Worm (Caenorhabditis elegans) whole organism, early embryonic: ENCODE results near the gene idpa-2.

Experiments
- B0310.2 ChIP-seq: sonication (generic microtip); optimal IDR thresholded peaks from 2 replicates; lab custom pipeline; 2016; ENCODE audit warnings: mild to moderate bottlenecking, missing genetic modification characterization, missing compliant biosample characterization
- F13C5.2 ChIP-seq: sonication (generic microtip); optimal IDR thresholded peaks from 2 replicates; lab custom pipeline; 2017; ENCODE audit warnings: mild to moderate bottlenecking, missing genetic modification characterization, inconsistent platforms, missing compliant biosample characterization
- aly-1 ChIP-seq: sonication (generic microtip); optimal IDR thresholded peaks from 2 replicates; lab custom pipeline; 2016; ENCODE audit warnings: missing genetic modification characterization, missing compliant biosample characterization
- ama-1 ChIP-seq: fragments of 150-350 bp; optimal IDR thresholded peaks from 2 replicates; lab custom pipeline; 2014
- ceh-13 ChIP-seq: fragments of 200-800 bp; sonication (Bioruptor generic); optimal IDR thresholded peaks from 2 replicates; lab custom pipeline; 2018; ENCODE audit warnings: mild to moderate bottlenecking, missing genetic modification characterization, missing compliant biosample characterization
- ceh-36 ChIP-seq: sonication (generic microtip); optimal IDR thresholded peaks from 2 replicates; lab custom pipeline; 2016; ENCODE audit warnings: missing genetic modification characterization, inconsistent platforms, missing compliant biosample characterization
- ets-7 ChIP-seq: sonication (generic microtip); optimal IDR thresholded peaks from 2 replicates; lab custom pipeline; 2016; ENCODE audit warnings: missing genotype, missing genetic modification characterization, missing compliant biosample characterization
- flt-1 ChIP-seq: fragments of 200-800 bp; sonication (Bioruptor generic); IDR thresholded peaks from 2 replicates; pipeline ENCODE4 v1.3.6; 2022; ENCODE audit warnings: missing genetic modification characterization, missing compliant biosample characterization
- hmbx-1 ChIP-seq: sonication (generic microtip); optimal IDR thresholded peaks from 2 replicates; lab custom pipeline; 2016; ENCODE audit warnings: mild to moderate bottlenecking, missing genetic modification characterization, missing compliant biosample characterization
- hmg-4 ChIP-seq: fragments of 200-800 bp; sonication (Bioruptor generic); optimal IDR thresholded peaks from 2 replicates; lab custom pipeline; 2018; ENCODE audit warnings: mild to moderate bottlenecking, missing genetic modification characterization, missing compliant biosample characterization
- hnd-1 ChIP-seq: sonication (generic microtip); optimal IDR thresholded peaks from 2 replicates; lab custom pipeline; 2016; ENCODE audit warnings: missing genetic modification characterization, missing compliant biosample characterization
- pes-1 ChIP-seq: fragments of 200-800 bp; sonication (Bioruptor generic); IDR thresholded peaks from 2 replicates; pipeline ENCODE4 v1.3.6; 2022; ENCODE audit warnings: missing genetic modification reagents, missing genetic modification characterization, missing compliant biosample characterization
- scrt-1 ChIP-seq: fragments of 200-800 bp; sonication (Bioruptor generic); IDR thresholded peaks from 2 replicates; pipeline ENCODE4 v1.3.6; 2022; ENCODE audit warnings: missing genetic modification characterization, missing compliant biosample characterization
- sea-1 ChIP-seq: fragments of 200-800 bp; sonication (Bioruptor generic); conservative IDR thresholded peaks from 2 replicates; pipeline ENCODE4 v1.3.6; 2022; ENCODE audit warnings: missing genetic modification characterization, missing compliant biosample characterization
- tbx-11 ChIP-seq: fragments of 200-800 bp; sonication (Bioruptor generic); IDR thresholded peaks from 2 replicates; pipeline ENCODE4 v1.3.6; 2022; ENCODE audit warnings: missing genetic modification characterization, missing compliant biosample characterization
- tbx-37 ChIP-seq: fragments of 200-800 bp; sonication (Bioruptor generic); conservative IDR thresholded peaks from 2 replicates; pipeline ENCODE4 v1.3.6; 2022; ENCODE audit warnings: missing genetic modification reagents, missing genetic modification characterization, missing compliant biosample characterization
- tra-4 ChIP-seq: sonication (generic microtip); optimal IDR thresholded peaks from 2 replicates; lab custom pipeline; 2017; ENCODE audit warnings: missing genetic modification characterization, missing compliant biosample characterization

Gene idpa-2

ce11 chrII:8792640-8793039 is at the start of gene idpa-2:
Gene idpa-2, minus strand, starts transcription at chrII:8792740.
- TF ChIP-seq tra-4 (tag; lab: Kevin White, UChicago) (no peak), ceh-36 (tag; lab: Kevin White, UChicago) (no peak), hnd-1 (tag; lab: Kevin White, UChicago) (no peak), tbx-37 (GFP tag; lab: Robert Waterston, UW) (no peak), tbx-11 (no peak), hmbx-1 (tag; lab: Kevin White, UChicago) (no peak), hmg-4 (GFP tag; lab: Kevin White, UChicago) (no peak), ceh-13 (no peak), flt-1 (GFP tag; lab: Robert Waterston, UW) (no peak), sea-1 (GFP tag; lab: Robert Waterston, UW) (no peak), B0310.2 (tag; lab: Kevin White, UChicago) (no peak), pes-1 (GFP tag; lab: Robert Waterston, UW) (no peak), F13C5.2 (tag; lab: Kevin White, UChicago) (no peak), ama-1 (lab: Kevin White, UChicago) (no peak), ets-7 (tag; lab: Kevin White, UChicago) (no peak), aly-1 (no peak), scrt-1 (GFP tag; lab: Robert Waterston, UW) (no peak)

ce11 chrII:8839025-8839424 is 46.5 kb upstream of the idpa-2 start, which contains the start of gene F46C5.7:
Gene F46C5.7, plus strand, starts transcription at chrII:8839325.
- no peak for TF ChIP-seq ceh-13
- TF ChIP-seq tbx-11 = no peak
- TF ChIP-seq ceh-36 (tag; lab: Kevin White, UChicago) = no peak
- no peak for TF ChIP-seq sea-1 (GFP tag; lab: Robert Waterston, UW)
- TF ChIP-seq scrt-1 (GFP tag; lab: Robert Waterston, UW) = no peak
- TF ChIP-seq hnd-1 (tag; lab: Kevin White, UChicago) = no peak
- no peak for TF ChIP-seq hmbx-1 (tag; lab: Kevin White, UChicago)
- no peak for TF ChIP-seq aly-1
- no peak for TF ChIP-seq ets-7 (tag; lab: Kevin White, UChicago)
- no peak for TF ChIP-seq hmg-4 (GFP tag; lab: Kevin White, UChicago)
- no peak for TF ChIP-seq flt-1 (GFP tag; lab: Robert Waterston, UW)
- no peak for TF ChIP-seq tbx-37 (GFP tag; lab: Robert Waterston, UW)
- TF ChIP-seq tra-4 (tag; lab: Kevin White, UChicago) = no peak
- TF ChIP-seq F13C5.2 (tag; lab: Kevin White, UChicago) = no peak
- no peak for TF ChIP-seq ama-1 (lab: Kevin White, UChicago)
- no peak for TF ChIP-seq pes-1 (GFP tag; lab: Robert Waterston, UW)

ce11 chrII:8835857-8836256 is 43.3 kb upstream of the idpa-2 start, which contains the start of gene F46C5.4:
Gene F46C5.4, plus strand, starts transcription at chrII:8836078.
- no peak for TF ChIP-seq tbx-37 (GFP tag; lab: Robert Waterston, UW)
- no peak for TF ChIP-seq ets-7 (tag; lab: Kevin White, UChicago)
- TF ChIP-seq tbx-11 = no peak
- TF ChIP-seq ama-1 (lab: Kevin White, UChicago) = no peak
- TF ChIP-seq scrt-1 (GFP tag; lab: Robert Waterston, UW) = no peak
- TF ChIP-seq F13C5.2 (tag; lab: Kevin White, UChicago) = no peak
- no peak for TF ChIP-seq hmbx-1 (tag; lab: Kevin White, UChicago)
- TF ChIP-seq ceh-36 (tag; lab: Kevin White, UChicago) = no peak
- no peak for TF ChIP-seq flt-1 (GFP tag; lab: Robert Waterston, UW)
- TF ChIP-seq sea-1 (GFP tag; lab: Robert Waterston, UW) = no peak
- TF ChIP-seq tra-4 (tag; lab: Kevin White, UChicago) = no peak
- no peak for TF ChIP-seq hmg-4 (GFP tag; lab: Kevin White, UChicago)
- no peak for TF ChIP-seq hnd-1 (tag; lab: Kevin White, UChicago)

- TF ChIP-seq tbx-11 = no peak
- TF ChIP-seq aly-1 = no peak
- TF ChIP-seq flt-1 (GFP tag; lab: Robert Waterston, UW) = no peak
- no peak for TF ChIP-seq tra-4 (tag; lab: Kevin White, UChicago)
- TF ChIP-seq B0310.2 (tag; lab: Kevin White, UChicago) = no peak
- TF ChIP-seq sea-1 (GFP tag; lab: Robert Waterston, UW) = no peak
Measured at ce11 chrII:8832941-8833340, 40.4 kb upstream of the idpa-2 start.

ce11 chrII:8830917-8831316 is 38.4 kb upstream of the idpa-2 start:
- TF ChIP-seq ceh-13 (no peak), ama-1 (lab: Kevin White, UChicago) (no peak), ets-7 (tag; lab: Kevin White, UChicago) (no peak), aly-1 (no peak), F13C5.2 (tag; lab: Kevin White, UChicago) (no peak), hmbx-1 (tag; lab: Kevin White, UChicago) (no peak), flt-1 (GFP tag; lab: Robert Waterston, UW) (no peak), hmg-4 (GFP tag; lab: Kevin White, UChicago) (no peak), tra-4 (tag; lab: Kevin White, UChicago) (no peak), pes-1 (GFP tag; lab: Robert Waterston, UW) (no peak), tbx-37 (GFP tag; lab: Robert Waterston, UW) (no peak), tbx-11 (no peak), sea-1 (GFP tag; lab: Robert Waterston, UW) (no peak), scrt-1 (GFP tag; lab: Robert Waterston, UW) (no peak), ceh-36 (tag; lab: Kevin White, UChicago) (no peak), B0310.2 (tag; lab: Kevin White, UChicago) (no peak)

- no peak for TF ChIP-seq tra-4 (tag; lab: Kevin White, UChicago)
- TF ChIP-seq hmg-4 (GFP tag; lab: Kevin White, UChicago) = no peak
- TF ChIP-seq scrt-1 (GFP tag; lab: Robert Waterston, UW) = no peak
- TF ChIP-seq aly-1 = no peak
- no peak for TF ChIP-seq ceh-36 (tag; lab: Kevin White, UChicago)
- no peak for TF ChIP-seq B0310.2 (tag; lab: Kevin White, UChicago)
- TF ChIP-seq flt-1 (GFP tag; lab: Robert Waterston, UW) = no peak
- no peak for TF ChIP-seq ama-1 (lab: Kevin White, UChicago)
- no peak for TF ChIP-seq F13C5.2 (tag; lab: Kevin White, UChicago)
- no peak for TF ChIP-seq sea-1 (GFP tag; lab: Robert Waterston, UW)
- no peak for TF ChIP-seq ceh-13
- no peak for TF ChIP-seq hmbx-1 (tag; lab: Kevin White, UChicago)
- TF ChIP-seq ets-7 (tag; lab: Kevin White, UChicago) = no peak
Measured at ce11 chrII:8829189-8829588, 36.6 kb upstream of the idpa-2 start, which contains the start of gene F46C5.2. Gene F46C5.2, minus strand, starts transcription at chrII:8829289.
